Fruit fly (Drosophila melanogaster) Kc167 (cell line): ENCODE results near the gene CG4842.

ENCODE experiments used
- Myc ChIP-seq: fragments of >200 bp; optimal IDR thresholded peaks from 2 replicates; lab custom pipeline; 2017; ENCODE audit warnings: missing external identifiers
- Sin3A ChIP-seq: fragments of >200 bp; optimal IDR thresholded peaks from 2 replicates; lab custom pipeline; 2018; ENCODE audit warnings: missing external identifiers
- h ChIP-seq: fragments of >200 bp; optimal IDR thresholded peaks from 3 replicates; lab custom pipeline; 2018; ENCODE audit warnings: missing external identifiers
- insv ChIP-seq: fragments of >200 bp; optimal IDR thresholded peaks from 3 replicates; lab custom pipeline; 2018; ENCODE audit warnings: missing external identifiers
- psq ChIP-seq: fragments of >200 bp; optimal IDR thresholded peaks from 2 replicates; lab custom pipeline; 2017; ENCODE audit warnings: missing external identifiers
- ttk ChIP-seq: sonication (Bioruptor generic); optimal IDR thresholded peaks from 2 replicates; lab custom pipeline; 2017; ENCODE audit warnings: missing external identifiers

The CG4842 gene

dm6 chr3L:16383056-16383455 is 14.9 kb downstream of the CG4842 start:
- no peak for TF ChIP-seq insv (lab: Kevin White, UChicago)
- TF ChIP-seq Sin3A (lab: Kevin White, UChicago): no peak
- no peak for TF ChIP-seq Myc (lab: Kevin White, UChicago)
- no peak for TF ChIP-seq psq (lab: Kevin White, UChicago)
- no peak for TF ChIP-seq h (lab: Kevin White, UChicago)
- TF ChIP-seq ttk (lab: Kevin White, UChicago): no peak

dm6 chr3L:16384145-16384705 is 16.0 kb downstream of the CG4842 start:
- no peak for TF ChIP-seq insv (lab: Kevin White, UChicago)
- TF ChIP-seq Sin3A (lab: Kevin White, UChicago): no peak
- TF ChIP-seq psq (lab: Kevin White, UChicago): no peak
- no peak for TF ChIP-seq h (lab: Kevin White, UChicago)
- TF ChIP-seq ttk (lab: Kevin White, UChicago): no peak
- no peak for TF ChIP-seq Myc (lab: Kevin White, UChicago)

dm6 chr3L:16385252-16385879 is 17.2 kb downstream of the CG4842 start:
- TF ChIP-seq insv (lab: Kevin White, UChicago) (no peak), Sin3A (lab: Kevin White, UChicago) (no peak), psq (lab: Kevin White, UChicago) (no peak), ttk (lab: Kevin White, UChicago) (no peak), Myc (lab: Kevin White, UChicago) (no peak), h (lab: Kevin White, UChicago) (no peak)

dm6 chr3L:16385880-16386584 is 17.8 kb downstream of the CG4842 start, which contains the start of the genes Agpat3 and RAF2:
Gene Agpat3, minus strand, starts transcription at chr3L:16385957.
Gene RAF2, plus strand, starts transcription at chr3L:16386327.
- TF ChIP-seq ttk (lab: Kevin White, UChicago) (no peak), h (lab: Kevin White, UChicago) (no peak), Myc (lab: Kevin White, UChicago) (no peak), Sin3A (lab: Kevin White, UChicago) (no peak), insv (lab: Kevin White, UChicago) (no peak), psq (lab: Kevin White, UChicago) (no peak)

dm6 chr3L:16390793-16391192 is 22.6 kb downstream of the CG4842 start:
- TF ChIP-seq h (lab: Kevin White, UChicago): no peak

dm6 chr3L:16391257-16391656 is 23.1 kb downstream of the CG4842 start:
- TF ChIP-seq Sin3A (lab: Kevin White, UChicago): no peak
- no peak for TF ChIP-seq h (lab: Kevin White, UChicago)

dm6 chr3L:16392203-16392800 is 24.1 kb downstream of the CG4842 start:
- TF ChIP-seq Sin3A (lab: Kevin White, UChicago): no peak
- TF ChIP-seq Myc (lab: Kevin White, UChicago): no peak
- no peak for TF ChIP-seq psq (lab: Kevin White, UChicago)
- no peak for TF ChIP-seq ttk (lab: Kevin White, UChicago)
- no peak for TF ChIP-seq insv (lab: Kevin White, UChicago)
- no peak for TF ChIP-seq h (lab: Kevin White, UChicago)

- TF ChIP-seq h (lab: Kevin White, UChicago) (no peak), ttk (lab: Kevin White, UChicago) (no peak), insv (lab: Kevin White, UChicago) (no peak), Sin3A (lab: Kevin White, UChicago) (no peak), psq (lab: Kevin White, UChicago) (no peak), Myc (lab: Kevin White, UChicago) (no peak)
Observed at dm6 chr3L:16392874-16393273, 24.7 kb downstream of the CG4842 start.

- TF ChIP-seq insv (lab: Kevin White, UChicago) (no peak), ttk (lab: Kevin White, UChicago) (no peak), psq (lab: Kevin White, UChicago) (no peak), h (lab: Kevin White, UChicago) (no peak), Myc (lab: Kevin White, UChicago) (no peak), Sin3A (lab: Kevin White, UChicago) (no peak)
Observed at dm6 chr3L:16393700-16394099, 25.5 kb downstream of the CG4842 start.

dm6 chr3L:16394506-16394905 is 26.3 kb downstream of the CG4842 start, which contains the start of gene Gagr:
Gene Gagr, plus strand, starts transcription at chr3L:16394586.
- no peak for TF ChIP-seq Sin3A (lab: Kevin White, UChicago)
- TF ChIP-seq ttk (lab: Kevin White, UChicago): no peak
- no peak for TF ChIP-seq psq (lab: Kevin White, UChicago)

- TF ChIP-seq Myc (lab: Kevin White, UChicago) (no peak), insv (lab: Kevin White, UChicago) (no peak), Sin3A (lab: Kevin White, UChicago) (no peak), ttk (lab: Kevin White, UChicago) (no peak), h (lab: Kevin White, UChicago) (no peak), psq (lab: Kevin White, UChicago) (no peak)
Observed at dm6 chr3L:16400175-16400574, 32.0 kb downstream of the CG4842 start, which contains the start of gene CG44836. Gene CG44836, minus strand, starts transcription at chr3L:16400275.
